Worm (Caenorhabditis elegans): Measurements from ENCODE around the gene acs-6.
A peak's percentile ranks its signal among the peaks of the same experiment; 100 is the strongest.

acs-6 gene

DNA sequence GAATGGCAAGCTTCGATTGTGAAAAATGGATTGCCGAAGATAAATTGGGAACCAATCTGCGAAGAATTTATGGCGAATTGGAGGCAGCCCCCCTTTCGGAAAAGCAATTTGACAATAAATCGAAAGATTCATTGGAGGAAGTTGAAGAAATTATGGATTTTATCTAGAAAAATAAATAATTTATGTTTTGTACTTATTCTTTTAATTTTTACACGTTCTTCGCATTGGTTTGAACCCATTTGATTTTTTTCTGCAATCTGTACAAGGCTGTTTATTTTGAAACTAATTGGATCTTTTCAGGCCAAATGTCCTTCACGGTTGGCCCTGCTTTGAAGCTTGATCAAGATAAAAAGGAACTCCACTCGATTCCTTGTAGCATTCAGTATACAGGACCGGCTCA is 8.8 kb upstream of the acs-6 start, which contains the start of gene ZK1127.13:
Gene ZK1127.13 (plus strand): TSS at position 301 of the 400 bp plus-strand sequence.
- TF ChIP-seq egl-27 (tag; optimal IDR thresholded peaks at IDR 0.05) = no peak
- TF ChIP-seq daf-12 (tag; optimal IDR thresholded peaks at IDR 0.05) = no peak
- TF ChIP-seq nhr-67 (tag; optimal IDR thresholded peaks at IDR 0.05) = no peak
- TF ChIP-seq eor-1 (tag; optimal IDR thresholded peaks at IDR 0.05) = no peak
- no peak for TF ChIP-seq fkh-10 (GFP tag; optimal IDR thresholded peaks at IDR 0.05)

DNA sequence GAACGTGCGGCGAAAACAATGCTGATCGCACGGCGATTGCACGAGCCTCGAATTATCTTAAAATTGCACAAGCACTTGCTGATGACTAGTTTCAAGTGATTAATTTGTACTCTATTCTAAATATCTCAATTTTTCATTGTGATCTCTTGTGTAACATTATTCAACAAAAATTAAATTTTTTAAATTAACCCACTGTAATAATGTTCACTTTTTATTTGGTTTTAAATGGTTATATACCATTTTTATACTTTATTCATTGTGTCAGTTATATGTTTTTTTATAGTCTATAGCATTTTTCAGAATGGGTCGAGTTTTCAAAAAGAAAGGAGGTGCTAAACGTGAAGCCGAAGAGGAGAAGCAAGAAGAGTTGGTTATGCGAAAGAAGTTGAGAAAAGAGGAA is 8.2 kb upstream of the acs-6 start, which contains the start of gene ZK1127.4:
Gene ZK1127.4 (plus strand): TSS at position 301 of the 400 bp plus-strand sequence.
- TF ChIP-seq fos-1 (tag; optimal IDR thresholded peaks at IDR 0.05) (no peak), daf-12 (tag; optimal IDR thresholded peaks at IDR 0.05) (no peak), nhr-28 (tag; optimal IDR thresholded peaks at IDR 0.05) (no peak), hmg-11 (tag; optimal IDR thresholded peaks at IDR 0.05) (no peak), lin-15B (tag; optimal IDR thresholded peaks at IDR 0.05) (no peak)

DNA sequence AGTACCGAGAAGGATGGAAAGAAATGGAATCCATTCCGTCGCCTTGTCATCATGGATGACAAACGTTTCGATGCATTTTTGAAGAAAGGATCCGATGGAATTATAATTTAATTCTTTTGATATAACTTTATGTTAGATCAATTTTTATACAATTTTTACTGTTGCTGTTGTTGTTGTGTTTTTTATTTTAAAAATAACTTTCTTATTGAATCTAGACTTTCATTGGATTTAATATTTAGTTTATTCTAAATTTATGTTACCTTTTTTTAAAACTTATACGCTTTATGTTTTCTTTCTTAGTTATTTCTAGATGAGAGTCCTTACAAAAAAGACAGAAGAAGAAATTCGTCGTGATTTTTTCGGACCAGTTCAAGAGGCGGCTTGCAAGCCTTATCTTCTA is 6.8 kb upstream of the acs-6 start, which contains the start of gene ZK1127.3:
Gene ZK1127.3 (plus strand): TSS at position 301 of the 400 bp plus-strand sequence.
- TF ChIP-seq fkh-2 (tag; optimal IDR thresholded peaks at IDR 0.05) = no peak
- TF ChIP-seq egl-27 (tag; optimal IDR thresholded peaks at IDR 0.05) = no peak
- TF ChIP-seq nhr-28 (tag; optimal IDR thresholded peaks at IDR 0.05) = no peak
- TF ChIP-seq ceh-82 (tag; optimal IDR thresholded peaks at IDR 0.05) = no peak
- TF ChIP-seq nhr-77 (tag; optimal IDR thresholded peaks at IDR 0.05) = no peak
- no peak for TF ChIP-seq nhr-25 (tag; optimal IDR thresholded peaks at IDR 0.05)
- TF ChIP-seq jun-1 (tag; optimal IDR thresholded peaks at IDR 0.05) = no peak
- TF ChIP-seq ztf-4 (tag; optimal IDR thresholded peaks at IDR 0.05) = no peak
- TF ChIP-seq daf-12 (tag; optimal IDR thresholded peaks at IDR 0.05) = no peak
- TF ChIP-seq ama-1 (optimal IDR thresholded peaks at IDR 0.05) = no peak
- TF ChIP-seq ZK546.5 (tag; optimal IDR thresholded peaks at IDR 0.05) = no peak
- TF ChIP-seq zag-1 (tag; optimal IDR thresholded peaks at IDR 0.05) = no peak
- TF ChIP-seq elt-2 (tag; optimal IDR thresholded peaks at IDR 0.05) = no peak
- TF ChIP-seq lin-15B (tag; optimal IDR thresholded peaks at IDR 0.05) = no peak
- TF ChIP-seq unc-39 (tag; optimal IDR thresholded peaks at IDR 0.05) = no peak

DNA sequence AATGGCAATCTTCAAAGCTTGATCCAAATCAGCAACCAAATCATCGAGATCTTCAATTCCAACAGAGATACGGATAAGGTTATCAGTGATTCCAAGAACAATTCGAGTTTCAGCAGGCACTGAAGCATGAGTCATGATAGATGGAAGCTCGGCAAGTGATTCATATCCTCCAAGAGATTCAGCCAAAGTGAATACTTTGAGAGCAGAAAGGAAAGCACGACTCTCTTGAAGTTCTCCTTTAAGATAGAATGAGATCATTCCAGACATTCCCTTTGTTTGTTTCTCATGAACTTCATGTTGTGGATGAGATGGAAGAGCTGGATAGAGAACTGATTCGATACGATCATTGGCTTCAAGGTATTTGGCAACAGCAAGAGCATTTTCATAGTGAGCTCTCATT is 5.5 kb upstream of the acs-6 start:
- TF ChIP-seq daf-12 (tag; optimal IDR thresholded peaks at IDR 0.05) (no peak), nhr-43 (tag; optimal IDR thresholded peaks at IDR 0.05; ENCODE audit: poor library complexity, severe bottlenecking) (peak; percentile 2)

DNA sequence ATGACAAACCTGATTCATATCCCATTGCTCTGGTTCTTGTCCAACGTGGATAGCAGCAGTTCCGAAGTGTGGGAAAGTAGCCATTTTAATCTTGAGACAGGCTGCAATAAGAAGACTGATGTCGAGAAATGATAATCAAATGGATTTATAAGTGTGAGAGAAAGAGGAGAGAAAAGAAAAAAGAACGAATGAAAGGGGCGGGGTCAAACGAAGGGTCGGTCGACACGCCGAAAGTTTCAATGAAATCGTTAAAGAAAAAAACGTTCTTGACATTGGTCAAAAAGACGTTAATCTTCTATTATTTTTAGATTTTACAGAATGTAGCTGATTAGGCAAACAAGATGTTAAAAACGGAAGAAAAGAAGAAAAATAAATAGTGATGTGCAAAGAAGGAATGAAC is 4.0 kb upstream of the acs-6 start, which contains the start of gene cth-2:
Gene cth-2 (minus strand): TSS at position 101 of the 400 bp plus-strand sequence.
- peak; percentile 21 for TF ChIP-seq elt-2 (tag; optimal IDR thresholded peaks at IDR 0.05)
- no peak for TF ChIP-seq nhr-12 (tag; optimal IDR thresholded peaks at IDR 0.05)
- TF ChIP-seq jun-1 (tag; optimal IDR thresholded peaks at IDR 0.05) = no peak
- TF ChIP-seq pqm-1 (tag; optimal IDR thresholded peaks at IDR 0.05) = no peak
- TF ChIP-seq pha-4 (tag; optimal IDR thresholded peaks at IDR 0.05) = peak; percentile 9
- TF ChIP-seq nhr-11 (tag; optimal IDR thresholded peaks at IDR 0.05) = peak; percentile 9

DNA sequence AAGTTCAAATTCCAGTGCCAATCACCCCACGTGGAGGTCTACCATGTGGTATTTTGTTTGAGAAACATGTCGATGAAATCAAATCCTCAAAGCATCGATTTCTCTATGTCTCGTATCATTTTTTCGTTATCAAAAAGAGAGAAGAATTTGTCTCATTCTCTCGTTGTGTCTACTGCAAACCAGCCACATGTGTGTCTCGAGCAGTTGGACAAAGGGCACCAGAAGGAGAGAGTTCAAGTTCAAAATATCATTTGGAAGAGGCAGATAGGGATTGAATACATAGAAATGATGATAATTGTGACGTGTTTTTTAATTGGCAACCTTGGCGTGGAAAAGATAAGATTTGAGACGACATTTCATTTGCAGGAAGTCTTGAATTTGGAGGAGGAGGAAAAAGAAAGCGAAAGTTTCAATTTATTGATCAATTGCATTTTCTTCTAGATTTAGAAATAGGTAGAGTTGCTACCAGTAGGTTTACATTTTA is 2.5 kb upstream of the acs-6 start:
- TF ChIP-seq nhr-43 (tag; optimal IDR thresholded peaks at IDR 0.05; ENCODE audit: poor library complexity, severe bottlenecking) = peak; percentile 48
- TF ChIP-seq hmg-11 (tag; optimal IDR thresholded peaks at IDR 0.05) = no peak
- TF ChIP-seq elt-2 (tag; optimal IDR thresholded peaks at IDR 0.05) = peak; percentile 96
- TF ChIP-seq pqm-1 (tag; optimal IDR thresholded peaks at IDR 0.05) = peak; percentile 58
- TF ChIP-seq skn-1 (tag; optimal IDR thresholded peaks at IDR 0.05) = peak; percentile 53
- peak; percentile 46 for TF ChIP-seq jun-1 (tag; optimal IDR thresholded peaks at IDR 0.05)
- TF ChIP-seq nfya-1 (tag; optimal IDR thresholded peaks at IDR 0.05; ENCODE audit: insufficient read depth) = peak; percentile 32
- peak; percentile 60 for TF ChIP-seq mdl-1 (tag; optimal IDR thresholded peaks at IDR 0.05)
- peak; percentile 27 for TF ChIP-seq ceh-28 (tag; optimal IDR thresholded peaks at IDR 0.05)
- peak; percentile 38 for TF ChIP-seq nhr-23 (tag; optimal IDR thresholded peaks at IDR 0.05)
- no peak for TF ChIP-seq lsy-12 (tag; optimal IDR thresholded peaks at IDR 0.05)
- peak in 1 of 3 experiments; percentile 76 for TF ChIP-seq elt-3 (tag; optimal IDR thresholded peaks at IDR 0.05)
- peak; percentile 30 for TF ChIP-seq egl-5 (tag; optimal IDR thresholded peaks at IDR 0.05)
- TF ChIP-seq nhr-11 (tag; optimal IDR thresholded peaks at IDR 0.05) = no peak
